Fruit fly (Drosophila melanogaster): Measurements from ENCODE around the gene CG9109.

Gene CG9109

dm6 chr2L:6006508-6007232 lies 27.6 kb downstream of the CG9109 start, which contains the start of gene Gal:
Gene Gal, minus strand, starts transcription at chr2L:6006827.
- TF ChIP-seq CG4318 (GFP tag; optimal IDR thresholded peaks at IDR 0.05) (no peak), CG9139 (GFP tag; optimal IDR thresholded peaks at IDR 0.05) (no peak), CG6276 (GFP tag; optimal IDR thresholded peaks at IDR 0.05) (no peak), Blimp-1 (GFP tag; optimal IDR thresholded peaks at IDR 0.05) (no peak), Smox (GFP tag; optimal IDR thresholded peaks at IDR 0.05) (no peak), svp (GFP tag) (peak; percentile 73), CG15336 (GFP tag; IDR thresholded peaks at IDR 0.05) (0 out of 2 replicates have a peak, but pooled peaks have one; percentile 29), CG11294 (GFP tag; IDR thresholded peaks at IDR 0.05) (no peak), CG6163 (GFP tag; IDR thresholded peaks at IDR 0.05) (no peak), CG10669 (GFP tag; optimal IDR thresholded peaks at IDR 0.05) (no peak), net (GFP tag; optimal IDR thresholded peaks at IDR 0.05) (no peak), CG11902 (GFP tag; optimal IDR thresholded peaks at IDR 0.05) (no peak), CG6792 (GFP tag; optimal IDR thresholded peaks at IDR 0.05) (no peak), CG11762 (GFP tag; optimal IDR thresholded peaks at IDR 0.05; ENCODE audit: insufficient read depth) (no peak), fd85E (GFP tag; optimal IDR thresholded peaks at IDR 0.05) (no peak), CG8319 (GFP tag; optimal IDR thresholded peaks at IDR 0.05) (no peak), Hr39 (GFP tag; optimal IDR thresholded peaks at IDR 0.05) (no peak)

- TF ChIP-seq esn (GFP tag; optimal IDR thresholded peaks at IDR 0.05): peak; percentile 9
- TF ChIP-seq CG10669 (GFP tag; optimal IDR thresholded peaks at IDR 0.05): no peak
- peak; percentile 41 for TF ChIP-seq Eip78C (GFP tag)
These were observed 34.2 kb downstream of the CG9109 start, which contains the start of gene Tsp26A for dm6 chr2L:6000065-6000464. Gene Tsp26A, plus strand, starts transcription at chr2L:6000228.

- TF ChIP-seq Sox14 (GFP tag; optimal IDR thresholded peaks at IDR 0.05): peak; percentile 41
- peak; percentile 17 for TF ChIP-seq Eip75B (GFP tag; optimal IDR thresholded peaks at IDR 0.05)
- peak; percentile 23 for TF ChIP-seq esn (GFP tag; optimal IDR thresholded peaks at IDR 0.05)
- TF ChIP-seq Met (GFP tag; optimal IDR thresholded peaks at IDR 0.05): peak; percentile 17
- 0 out of 3 replicates have a peak, but pooled peaks have one; percentile 26 for TF ChIP-seq CG8119 (GFP tag; IDR thresholded peaks at IDR 0.05)
- peak; percentile 28 for TF ChIP-seq vri (GFP tag; optimal IDR thresholded peaks at IDR 0.05)
- no peak for TF ChIP-seq Sox15 (GFP tag; optimal IDR thresholded peaks at IDR 0.05)
- 0 out of 3 replicates have a peak, but pooled peaks have one; percentile 16 for TF ChIP-seq CG6163 (GFP tag; IDR thresholded peaks at IDR 0.05)
- TF ChIP-seq fd59A (GFP tag; optimal IDR thresholded peaks at IDR 0.05): no peak
- no peak for TF ChIP-seq Eip93F (GFP tag; optimal IDR thresholded peaks at IDR 0.05)
- no peak for TF ChIP-seq Hr39 (GFP tag; optimal IDR thresholded peaks at IDR 0.05)
- TF ChIP-seq CG7368 (GFP tag; optimal IDR thresholded peaks at IDR 0.05): no peak
- peak; percentile 96 for TF ChIP-seq svp (GFP tag)
- TF ChIP-seq CG15336 (GFP tag; IDR thresholded peaks at IDR 0.05): peak; percentile 45; the same call in 1 of the 2 replicates
- peak; percentile 41; the same call in 1 of the 3 replicates for TF ChIP-seq eg (GFP tag; IDR thresholded peaks at IDR 0.05)
- no peak for TF ChIP-seq CG11902 (GFP tag; optimal IDR thresholded peaks at IDR 0.05)
- TF ChIP-seq CG11294 (GFP tag; IDR thresholded peaks at IDR 0.05): no peak
- no peak for TF ChIP-seq Ets96B (tag; optimal IDR thresholded peaks at IDR 0.05)
- TF ChIP-seq ss (GFP tag; optimal IDR thresholded peaks at IDR 0.05): peak in 1 of 2 experiments; percentile 7
- TF ChIP-seq Eip78C (GFP tag): peak; percentile 43
- TF ChIP-seq fkh (GFP tag; optimal IDR thresholded peaks at IDR 0.05): no peak
- TF ChIP-seq CG31627 (GFP tag; optimal IDR thresholded peaks at IDR 0.05): no peak
- TF ChIP-seq spab (GFP tag; optimal IDR thresholded peaks at IDR 0.05): no peak
- no peak for TF ChIP-seq achi (GFP tag; optimal IDR thresholded peaks at IDR 0.05)
- peak; percentile 20 for TF ChIP-seq CG6854 (GFP tag; optimal IDR thresholded peaks at IDR 0.05)
- TF ChIP-seq pdm3 (GFP tag; optimal IDR thresholded peaks at IDR 0.05): no peak
- no peak for TF ChIP-seq lz (GFP tag; optimal IDR thresholded peaks at IDR 0.05)
These were observed 35.0 kb downstream of the CG9109 start, which contains the start of gene Kdm5 for dm6 chr2L:5999247-5999646. Gene Kdm5, minus strand, starts transcription at chr2L:5999501.

All from whole organism, prepupa.